Worm (Caenorhabditis elegans): ENCODE results near the gene clec-226.
A peak's percentile ranks its signal among the peaks of the same experiment; 100 is the strongest.

clec-226 gene

DNA sequence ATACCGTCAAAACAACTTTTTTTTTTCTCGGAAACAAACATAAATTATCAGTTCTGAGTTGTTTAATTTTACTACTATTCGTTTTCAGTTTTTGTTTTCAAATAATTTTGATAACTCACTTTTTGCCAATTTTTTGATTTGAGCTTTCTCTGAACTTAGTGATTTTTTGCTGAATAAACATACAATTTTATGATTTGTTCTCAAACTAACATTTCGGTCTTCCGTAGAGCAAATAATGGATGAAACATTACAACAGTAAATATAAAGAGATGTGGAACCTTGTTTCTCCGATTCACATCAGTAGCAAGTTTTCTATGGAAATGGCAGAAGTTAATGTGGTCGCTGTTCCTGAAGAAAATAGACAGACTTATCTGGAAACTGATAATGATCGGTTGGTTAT, 3.0 kb downstream of the clec-226 start, which contains the start of gene R10D12.7:
R10D12.7 (plus strand) TSS at position 301 of the 400 bp plus-strand sequence.
- TF ChIP-seq elt-3 (tag; optimal IDR thresholded peaks at IDR 0.05) (no peak), mab-5 (tag; optimal IDR thresholded peaks at IDR 0.05) (no peak)

DNA sequence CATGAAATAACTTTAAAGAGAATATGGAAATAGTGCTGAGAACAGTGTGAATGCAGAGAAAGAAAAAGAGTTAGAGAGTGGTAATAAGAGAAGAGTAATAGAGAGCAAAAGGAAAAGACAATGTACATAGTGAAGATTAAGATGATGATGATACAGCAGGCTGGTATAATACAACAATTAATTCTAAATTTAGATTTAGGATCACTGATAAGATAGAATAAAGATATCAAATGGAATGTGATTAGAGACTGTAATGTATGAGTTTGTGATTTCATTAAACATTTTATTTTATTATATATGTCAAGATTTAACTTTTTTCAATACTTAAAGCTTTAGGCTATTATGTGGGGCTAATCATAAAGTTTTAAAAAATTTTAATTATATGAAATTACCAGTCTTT, 6.4 kb downstream of the clec-226 start, which contains the start of gene R10D12.8:
R10D12.8 (minus strand) TSS at position 101 of the 400 bp plus-strand sequence.
- peak; percentile 78 for TF ChIP-seq elt-1 (tag; optimal IDR thresholded peaks at IDR 0.05; ENCODE audit: borderline replicate concordance, insufficient read depth)
- TF ChIP-seq tbx-8 (GFP tag; optimal IDR thresholded peaks at IDR 0.05), result no peak

DNA sequence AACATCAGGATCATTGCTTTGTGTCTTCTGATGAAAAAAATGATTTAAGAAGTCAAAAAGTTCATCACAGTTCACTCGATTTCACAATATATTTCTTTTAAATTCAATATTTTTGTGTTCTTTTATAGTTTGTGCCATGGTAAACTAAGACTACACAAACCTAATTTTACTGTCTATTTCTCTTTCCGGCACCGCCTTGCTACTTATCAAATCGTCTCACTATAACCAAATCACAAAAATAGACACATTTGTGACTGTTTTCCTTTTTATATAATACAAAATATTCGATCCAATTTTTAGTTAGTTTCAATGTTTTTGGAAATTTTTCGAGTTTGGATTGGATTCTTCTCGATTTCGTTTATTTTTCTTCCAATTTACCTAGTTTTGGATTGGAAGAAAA, 7.3 kb downstream of the clec-226 start, which contains the start of gene swt-6:
swt-6 (plus strand) TSS at position 301 of the 400 bp plus-strand sequence.
- TF ChIP-seq nhr-237 (tag; optimal IDR thresholded peaks at IDR 0.05) (no peak), elt-1 (tag; optimal IDR thresholded peaks at IDR 0.05; ENCODE audit: borderline replicate concordance, insufficient read depth) (no peak), zip-8 (tag; optimal IDR thresholded peaks at IDR 0.05) (no peak), sptf-1 (tag; optimal IDR thresholded peaks at IDR 0.05) (no peak), hlh-1 (tag; optimal IDR thresholded peaks at IDR 0.05) (no peak), snpc-4 (tag; optimal IDR thresholded peaks at IDR 0.05) (no peak), unc-120 (tag; optimal IDR thresholded peaks at IDR 0.05; ENCODE audit: poor library complexity, severe bottlenecking) (no peak)

DNA sequence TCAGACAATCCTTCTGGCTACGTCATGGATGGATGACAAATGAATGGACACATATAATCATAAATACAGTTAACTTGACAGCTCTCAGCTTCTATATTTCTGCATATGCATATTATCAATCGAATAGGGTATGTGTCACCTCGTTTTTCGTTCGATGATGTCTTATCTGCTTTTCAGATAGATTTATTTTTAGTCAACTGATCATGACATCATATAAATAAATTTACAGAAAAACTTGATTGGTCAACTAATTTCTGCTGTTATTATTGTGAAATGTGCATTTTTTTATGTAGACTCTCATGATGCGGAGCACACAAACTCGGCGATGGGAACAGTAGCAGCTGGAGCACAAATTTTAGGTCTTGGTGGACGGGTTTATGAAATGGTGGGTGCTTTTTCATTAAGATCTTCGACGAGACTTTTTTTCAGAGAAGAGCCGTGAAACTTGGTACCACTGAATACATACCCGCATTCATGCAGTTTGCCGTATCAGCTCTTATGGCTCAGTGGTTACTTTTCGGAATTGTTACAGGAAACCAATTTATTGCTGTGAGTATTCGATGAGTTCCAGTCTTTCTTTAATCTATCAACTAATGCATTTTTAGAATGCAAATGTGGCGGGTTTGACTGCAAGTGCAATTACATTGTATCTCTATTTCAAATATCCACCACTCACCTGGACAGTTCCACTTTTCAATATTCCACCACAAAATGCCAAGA, 8.8 kb downstream of the clec-226 start:
- no peak for TF ChIP-seq ceh-39 (tag; optimal IDR thresholded peaks at IDR 0.05)
- TF ChIP-seq tbx-8 (GFP tag; optimal IDR thresholded peaks at IDR 0.05), result no peak
- TF ChIP-seq blmp-1 (tag; optimal IDR thresholded peaks at IDR 0.05), result no peak
- no peak for TF ChIP-seq pha-4 (tag; optimal IDR thresholded peaks at IDR 0.05)
- TF ChIP-seq unc-120 (tag; optimal IDR thresholded peaks at IDR 0.05; ENCODE audit: poor library complexity, severe bottlenecking), result no peak
- no peak for TF ChIP-seq ceh-43 (GFP tag; optimal IDR thresholded peaks at IDR 0.05)
- TF ChIP-seq unc-62 (GFP tag; optimal IDR thresholded peaks at IDR 0.05), result no peak
- no peak for TF ChIP-seq unc-39 (tag; optimal IDR thresholded peaks at IDR 0.05)
- TF ChIP-seq zip-8 (tag; optimal IDR thresholded peaks at IDR 0.05), result no peak
- no peak for TF ChIP-seq nhr-76 (tag; optimal IDR thresholded peaks at IDR 0.05)
- no peak for TF ChIP-seq ztf-11 (tag; optimal IDR thresholded peaks at IDR 0.05)
- no peak for TF ChIP-seq lin-13 (tag; optimal IDR thresholded peaks at IDR 0.05)
- TF ChIP-seq elt-3 (tag; optimal IDR thresholded peaks at IDR 0.05), result no peak
- TF ChIP-seq nhr-237 (tag; optimal IDR thresholded peaks at IDR 0.05), result no peak
- TF ChIP-seq lsy-2 (tag; optimal IDR thresholded peaks at IDR 0.05), result no peak
- no peak for TF ChIP-seq mep-1 (tag; optimal IDR thresholded peaks at IDR 0.05)

DNA sequence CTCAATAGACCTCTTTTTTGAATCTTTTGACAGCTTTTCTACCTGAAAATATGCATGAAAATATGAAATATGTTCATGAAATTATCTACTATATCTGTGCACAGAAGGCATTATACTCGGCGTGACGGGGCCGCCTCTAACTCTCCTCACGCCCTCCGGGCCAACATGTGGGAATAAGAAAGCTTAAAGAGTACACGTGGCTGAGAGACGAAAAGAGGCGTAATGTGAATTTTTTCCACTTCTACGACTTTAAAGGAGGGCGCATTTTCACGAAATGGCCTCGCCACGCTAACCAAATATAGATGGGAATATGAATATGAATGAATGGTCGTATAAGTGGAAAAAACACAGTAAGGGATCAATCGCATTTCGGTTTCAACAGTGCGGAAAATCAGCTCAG, 10.9 kb downstream of the clec-226 start:
- no peak for TF ChIP-seq ceh-83 (GFP tag; optimal IDR thresholded peaks at IDR 0.05)
- TF ChIP-seq elt-1 (tag; optimal IDR thresholded peaks at IDR 0.05; ENCODE audit: borderline replicate concordance, insufficient read depth), result no peak
- no peak for TF ChIP-seq unc-62 (GFP tag; optimal IDR thresholded peaks at IDR 0.05)
- TF ChIP-seq snpc-4 (tag; optimal IDR thresholded peaks at IDR 0.05), result no peak
- no peak for TF ChIP-seq lin-32 (GFP tag; optimal IDR thresholded peaks at IDR 0.05)

DNA sequence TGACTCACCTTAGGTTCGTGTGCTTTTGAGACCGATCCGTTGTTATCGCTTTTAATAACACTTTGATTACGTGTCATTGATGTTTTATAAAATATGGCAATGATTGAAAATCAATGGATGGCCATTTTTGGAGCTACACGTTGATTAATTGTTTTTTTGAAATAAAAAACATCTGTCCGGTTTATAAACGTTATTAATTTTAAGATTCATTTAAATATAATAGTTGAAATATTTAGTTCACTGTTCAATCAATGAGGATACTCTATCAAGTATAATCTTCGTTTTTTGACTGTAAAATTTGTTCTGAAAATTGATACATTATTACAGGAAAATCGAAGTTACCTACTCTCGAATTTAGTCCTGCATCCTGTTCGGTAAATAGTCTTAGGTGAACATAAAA, 11.5 kb downstream of the clec-226 start, which contains the start of gene R10D12.10:
R10D12.10 (minus strand) TSS at position 101 of the 400 bp plus-strand sequence.
- TF ChIP-seq snpc-4 (tag; optimal IDR thresholded peaks at IDR 0.05), result no peak
- no peak for TF ChIP-seq nhr-12 (tag; optimal IDR thresholded peaks at IDR 0.05)
- TF ChIP-seq flh-1 (GFP tag; optimal IDR thresholded peaks at IDR 0.05), result no peak
- no peak for TF ChIP-seq unc-62 (GFP tag; optimal IDR thresholded peaks at IDR 0.05)
- TF ChIP-seq sem-2 (GFP tag; optimal IDR thresholded peaks at IDR 0.05), result no peak
- no peak for TF ChIP-seq sptf-1 (tag; optimal IDR thresholded peaks at IDR 0.05)
- no peak for TF ChIP-seq mls-2 (tag; optimal IDR thresholded peaks at IDR 0.05)
- no peak for TF ChIP-seq unc-39 (tag; optimal IDR thresholded peaks at IDR 0.05)
- no peak for TF ChIP-seq ceh-83 (GFP tag; optimal IDR thresholded peaks at IDR 0.05)

DNA sequence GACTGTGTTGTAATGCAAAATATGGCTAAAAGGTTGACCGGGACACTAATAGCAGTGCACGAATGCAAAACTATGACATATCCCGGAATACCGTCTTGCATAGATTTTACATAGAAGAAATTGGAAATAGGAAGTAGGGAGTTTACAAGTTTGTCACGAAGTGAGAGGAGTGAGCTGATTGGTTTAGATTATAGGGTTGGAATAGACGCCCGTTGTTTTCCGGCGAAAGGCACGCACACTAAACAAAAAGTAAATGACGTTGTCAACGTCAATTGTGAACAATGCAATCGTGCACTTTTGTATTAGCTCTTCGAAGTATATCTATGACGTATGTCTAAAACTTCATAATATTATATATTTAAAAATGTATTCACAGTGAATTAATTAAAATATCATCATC, 14.1 kb downstream of the clec-226 start, which contains the start of gene srh-24:
srh-24 (minus strand) TSS at position 101 of the 400 bp plus-strand sequence.
- TF ChIP-seq elt-1 (tag; optimal IDR thresholded peaks at IDR 0.05; ENCODE audit: borderline replicate concordance, insufficient read depth) (no peak), unc-39 (tag; optimal IDR thresholded peaks at IDR 0.05) (no peak), nhr-237 (tag; optimal IDR thresholded peaks at IDR 0.05) (no peak), lsy-2 (tag; optimal IDR thresholded peaks at IDR 0.05) (no peak), lin-32 (GFP tag; optimal IDR thresholded peaks at IDR 0.05) (no peak), nhr-12 (tag; optimal IDR thresholded peaks at IDR 0.05) (no peak), hlh-1 (tag; optimal IDR thresholded peaks at IDR 0.05) (no peak)
